Fruit fly (Drosophila melanogaster) S2 (cell line): Measurements from ENCODE around the gene CG31815.

Experiments used
- CG8478 ChIP-seq: fragments of >200 bp; optimal IDR thresholded peaks from 2 replicates; lab custom pipeline; 2018
- CTCF ChIP-seq, 2 experiments: fragments of >200 bp; optimal IDR thresholded peaks; 2 replicates each; lab custom pipeline; 2018

- TF ChIP-seq CG8478 (lab: Kevin White, UChicago) (no peak), CTCF (optimal IDR thresholded peaks at IDR 0.05; lab: Kevin White, UChicago) (peak; percentile 51 to 57)
Measured at dm6 chr2L:16647773-16648172, 42.2 kb downstream of the CG31815 start.
